Worm (Caenorhabditis elegans) whole organism, L4/young adult: ENCODE data around the gene vps-24.

Experiments used
- W03F9.2 ChIP-seq: fragments of 150-350 bp; optimal IDR thresholded peaks from 2 replicates; lab custom pipeline; 2014; ENCODE audit warnings: missing biosample characterization, missing genetic modification characterization
- dao-5 ChIP-seq: sonication (generic microtip); optimal IDR thresholded peaks from 2 replicates; lab custom pipeline; 2016; ENCODE audit warnings: missing genotype, missing genetic modification characterization, moderate library complexity, missing compliant biosample characterization
- him-1 ChIP-seq: sonication (generic microtip); optimal IDR thresholded peaks from 2 replicates; lab custom pipeline; 2016; ENCODE audit warnings: missing genotype, missing genetic modification reagents, missing genetic modification characterization, missing compliant biosample characterization

vps-24 gene

ce11 chrII:4993530-4994192 lies at the start of gene vps-24, which contains the start of gene eif-1:
Gene vps-24 (plus strand): TSS chrII:4993998.
Gene eif-1 (minus strand): TSS chrII:4993580.
- peak; percentile 33 for TF ChIP-seq W03F9.2
- TF ChIP-seq dao-5 (tag; lab: Kevin White, UChicago) = no peak

ce11 chrII:4945695-4946094 lies 48.1 kb upstream of the vps-24 start, which contains the start of the genes gldi-11 and ZK546.2:
Gene gldi-11 (minus strand): TSS chrII:4945789.
Gene ZK546.2 (plus strand): TSS chrII:4946027.
- TF ChIP-seq W03F9.2 (no peak), dao-5 (tag; lab: Kevin White, UChicago) (no peak), him-1 (tag; lab: Kevin White, UChicago) (no peak)

- no peak for TF ChIP-seq dao-5 (tag; lab: Kevin White, UChicago)
- no peak for TF ChIP-seq him-1 (tag; lab: Kevin White, UChicago)
- no peak for TF ChIP-seq W03F9.2
These were observed 47.0 kb upstream of the vps-24 start for ce11 chrII:4946775-4947174.

ce11 chrII:4948118-4948517 lies 45.7 kb upstream of the vps-24 start:
- TF ChIP-seq W03F9.2 (no peak), dao-5 (tag; lab: Kevin White, UChicago) (no peak), him-1 (tag; lab: Kevin White, UChicago) (no peak)

ce11 chrII:4949380-4949950 lies 44.3 kb upstream of the vps-24 start, which contains the start of the genes try-1 and zyg-12:
Gene try-1 (minus strand): TSS chrII:4949527.
Gene zyg-12 (plus strand): TSS chrII:4949900.
- no peak for TF ChIP-seq dao-5 (tag; lab: Kevin White, UChicago)
- no peak for TF ChIP-seq W03F9.2
- TF ChIP-seq him-1 (tag; lab: Kevin White, UChicago) = no peak

ce11 chrII:4953289-4953688 lies 40.5 kb upstream of the vps-24 start, which contains the start of gene ndx-3:
Gene ndx-3 (plus strand): TSS chrII:4953589.
- TF ChIP-seq dao-5 (tag; lab: Kevin White, UChicago) = no peak
- no peak for TF ChIP-seq him-1 (tag; lab: Kevin White, UChicago)
- no peak for TF ChIP-seq W03F9.2

- TF ChIP-seq W03F9.2 (no peak), him-1 (tag; lab: Kevin White, UChicago) (no peak), dao-5 (tag; lab: Kevin White, UChicago) (no peak)
These were observed 39.5 kb upstream of the vps-24 start for ce11 chrII:4954099-4954959.

DNA sequence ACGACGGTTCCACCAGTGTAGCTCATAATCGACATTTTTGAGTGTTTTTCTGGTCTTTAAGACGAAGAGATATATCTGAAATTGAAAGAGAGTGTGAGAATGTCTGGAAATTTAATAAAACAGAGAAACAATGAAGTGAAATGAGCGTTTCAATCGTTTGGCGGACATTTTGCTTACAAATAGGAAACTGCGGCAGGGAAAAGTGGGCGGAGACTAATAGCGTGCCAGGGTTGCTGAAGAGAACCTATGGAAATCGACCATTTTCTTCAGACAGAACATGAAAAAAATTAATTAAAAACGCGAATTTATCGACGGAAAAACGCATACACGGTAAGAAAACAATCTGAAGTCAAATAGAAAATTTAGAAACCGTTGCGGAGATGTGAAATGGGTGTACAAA lies 38.4 kb upstream of the vps-24 start, which contains the start of gene pbs-3:
Gene pbs-3 (minus strand): TSS at position 75 of the 400 bp plus-strand sequence.
- TF ChIP-seq W03F9.2 (peak; percentile 38), him-1 (tag; lab: Kevin White, UChicago) (no peak)

- no peak for TF ChIP-seq him-1 (tag; lab: Kevin White, UChicago)
- TF ChIP-seq dao-5 (tag; lab: Kevin White, UChicago) = no peak
- TF ChIP-seq W03F9.2 = no peak
These were observed 34.1 kb upstream of the vps-24 start, which contains the start of gene ulp-2 for ce11 chrII:4959719-4960118. Gene ulp-2 (minus strand): TSS chrII:4959876.

ce11 chrII:4960690-4961089 lies 33.1 kb upstream of the vps-24 start:
- TF ChIP-seq dao-5 (tag; lab: Kevin White, UChicago) (no peak), W03F9.2 (peak; percentile 9)

DNA sequence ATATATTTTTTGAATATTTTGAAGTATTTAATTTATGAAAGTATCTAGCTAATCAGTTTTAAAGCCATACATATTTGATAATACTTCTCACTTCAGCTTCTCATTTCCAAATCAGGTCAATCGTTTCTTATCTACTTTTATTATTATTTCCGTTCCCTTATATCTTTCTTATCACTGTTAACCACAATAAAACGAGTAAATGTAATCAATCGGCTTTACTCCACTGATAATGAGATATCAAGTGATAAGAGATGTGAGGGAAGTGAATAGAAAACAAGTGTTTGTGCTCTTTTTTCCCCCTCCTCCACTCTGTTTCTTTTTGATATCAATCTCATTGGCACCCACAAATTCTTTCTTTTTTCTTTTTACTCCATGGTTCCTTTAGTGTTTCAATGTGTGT lies 27.2 kb upstream of the vps-24 start:
- TF ChIP-seq him-1 (tag; lab: Kevin White, UChicago) (no peak), dao-5 (tag; lab: Kevin White, UChicago) (no peak), W03F9.2 (no peak)

ce11 chrII:4967636-4968035 lies 26.2 kb upstream of the vps-24 start:
- TF ChIP-seq W03F9.2 (no peak), dao-5 (tag; lab: Kevin White, UChicago) (no peak), him-1 (tag; lab: Kevin White, UChicago) (no peak)

ce11 chrII:4968863-4969262 lies 24.9 kb upstream of the vps-24 start, which contains the start of gene shc-2:
Gene shc-2 (plus strand): TSS chrII:4969163.
- TF ChIP-seq him-1 (tag; lab: Kevin White, UChicago) (no peak), W03F9.2 (no peak), dao-5 (tag; lab: Kevin White, UChicago) (no peak)
